Worm (Caenorhabditis elegans) whole organism, L1 larva: ENCODE results near the gene stdh-2.

Source experiments
- C16A3.4 ChIP-seq: fragments of 150-350 bp; optimal IDR thresholded peaks from 2 replicates; lab custom pipeline; 2014; ENCODE audit warnings: missing biosample characterization, missing genetic modification characterization
- F16B12.6 ChIP-seq: fragments of 150-350 bp; optimal IDR thresholded peaks from 2 replicates; lab custom pipeline; 2014; ENCODE audit warnings: missing biosample characterization, missing genetic modification characterization
- Y116A8C.19 ChIP-seq: sonication (generic microtip); optimal IDR thresholded peaks from 2 replicates; lab custom pipeline; 2016; ENCODE audit warnings: missing compliant biosample characterization, missing genetic modification characterization, borderline replicate concordance
- aha-1 ChIP-seq: fragments of 150-350 bp; optimal IDR thresholded peaks from 2 replicates; lab custom pipeline; 2014; ENCODE audit warnings: missing biosample characterization, missing genetic modification characterization
- alr-1 ChIP-seq: fragments of 200-800 bp; sonication (Bioruptor generic); optimal IDR thresholded peaks from 2 replicates; lab custom pipeline; 2018; ENCODE audit warnings: borderline replicate concordance, mild to moderate bottlenecking, missing genetic modification characterization, missing compliant biosample characterization
- aly-2 ChIP-seq: fragments of 150-350 bp; optimal IDR thresholded peaks from 2 replicates; lab custom pipeline; 2014; ENCODE audit warnings: missing biosample characterization, missing genetic modification characterization
- ceh-8 ChIP-seq: fragments of 200-800 bp; sonication (Bioruptor generic); optimal IDR thresholded peaks from 2 replicates; lab custom pipeline; 2018; ENCODE audit warnings: mild to moderate bottlenecking, missing genetic modification characterization, moderate library complexity, missing compliant biosample characterization
- ceh-82 ChIP-seq, 3 experiments: fragments of 150-350 bp in 1 of 3; sonication (generic microtip) in 2 of 3; optimal IDR thresholded peaks; 2 replicates each; lab custom pipeline; 2014 to 2017; ENCODE audit warnings: missing biosample characterization in 3 of 3, missing genetic modification characterization in 3 of 3
- ceh-88 ChIP-seq: fragments of 200-800 bp; sonication (Bioruptor generic); IDR thresholded peaks from 2 replicates; pipeline ENCODE4 v1.3.6; 2022; ENCODE audit warnings: missing genetic modification characterization, missing compliant biosample characterization
- ces-1 ChIP-seq: fragments of 150-350 bp; optimal IDR thresholded peaks from 2 replicates; lab custom pipeline; 2014; ENCODE audit warnings: missing biosample characterization, missing genetic modification reagents, missing genetic modification characterization
- efl-1 ChIP-seq, 4 experiments: fragments of 150-350 bp; optimal IDR thresholded peaks in 3 of 4; peaks in 1 of 4; 1 replicate in 1 of 4; 2 replicates in 3 of 4; lab custom pipeline; 2014; ENCODE audit warnings: missing biosample characterization in 2 of 4, missing genetic modification characterization in 2 of 4, missing genetic modification reagents in 2 of 4
- elt-2 ChIP-seq: sonication (generic microtip); optimal IDR thresholded peaks from 2 replicates; lab custom pipeline; 2016; ENCODE audit warnings: missing genetic modification characterization, mild to moderate bottlenecking, inconsistent platforms, missing compliant biosample characterization, missing genetic modification reagents
- fkh-10 ChIP-seq: sonication (generic microtip); optimal IDR thresholded peaks from 2 replicates; lab custom pipeline; 2017; ENCODE audit warnings: missing biosample characterization, missing genetic modification reagents, missing genetic modification characterization
- fkh-8 ChIP-seq: sonication (generic microtip); optimal IDR thresholded peaks from 2 replicates; lab custom pipeline; 2016; ENCODE audit warnings: mild to moderate bottlenecking, missing genetic modification characterization, missing compliant biosample characterization
- fos-1 ChIP-seq: fragments of 150-350 bp; optimal IDR thresholded peaks from 2 replicates; lab custom pipeline; 2014; ENCODE audit warnings: missing biosample characterization, missing genetic modification characterization
- grh-1 ChIP-seq: fragments of 200-800 bp; sonication (Bioruptor generic); IDR thresholded peaks from 2 replicates; pipeline ENCODE4 v1.3.6; 2022; ENCODE audit warnings: missing genetic modification reagents, missing genetic modification characterization, missing compliant biosample characterization
- hpl-2 ChIP-seq: fragments of 150-350 bp; optimal IDR thresholded peaks from 2 replicates; lab custom pipeline; 2014; ENCODE audit warnings: missing biosample characterization, missing genetic modification reagents, missing genetic modification characterization
- mab-9 ChIP-seq: fragments of 200-800 bp; sonication (Bioruptor generic); IDR thresholded peaks from 2 replicates; pipeline ENCODE4 v1.3.6; 2022; ENCODE audit warnings: missing genetic modification reagents, missing genetic modification characterization, missing compliant biosample characterization
- mdl-1 ChIP-seq, 2 experiments: fragments of 150-350 bp; optimal IDR thresholded peaks; 2 replicates each; lab custom pipeline; 2014 to 2017; ENCODE audit warnings: missing biosample characterization in 2 of 2, missing genetic modification characterization in 2 of 2, inconsistent platforms in 1 of 2
- mep-1 ChIP-seq: fragments of 150-350 bp; optimal IDR thresholded peaks from 2 replicates; lab custom pipeline; 2014; ENCODE audit warnings: missing biosample characterization, missing genetic modification characterization
- nhr-11 ChIP-seq: fragments of 150-350 bp; optimal IDR thresholded peaks from 2 replicates; lab custom pipeline; 2014; ENCODE audit warnings: missing biosample characterization, missing genetic modification characterization
- nhr-28 ChIP-seq: fragments of 150-350 bp; optimal IDR thresholded peaks from 2 replicates; lab custom pipeline; 2014; ENCODE audit warnings: missing biosample characterization, missing genetic modification characterization
- nhr-47 ChIP-seq: sonication (generic microtip); optimal IDR thresholded peaks from 2 replicates; lab custom pipeline; 2016; ENCODE audit warnings: mild to moderate bottlenecking, missing genetic modification characterization, moderate library complexity, missing compliant biosample characterization
- nhr-77 ChIP-seq: fragments of 150-350 bp; optimal IDR thresholded peaks from 2 replicates; lab custom pipeline; 2014; ENCODE audit warnings: missing biosample characterization, missing genetic modification characterization
- nhr-84 ChIP-seq: sonication (generic microtip); optimal IDR thresholded peaks from 2 replicates; lab custom pipeline; 2017; ENCODE audit warnings: missing biosample characterization, missing genetic modification characterization
- pag-3 ChIP-seq: sonication (generic microtip); optimal IDR thresholded peaks from 2 replicates; lab custom pipeline; 2017; ENCODE audit warnings: missing genetic modification characterization, mild to moderate bottlenecking, missing compliant biosample characterization, antibody characterized with exemption, borderline replicate concordance; ENCODE audit not compliant: insufficient read depth
- skn-1 ChIP-seq: fragments of 150-350 bp; optimal IDR thresholded peaks from 2 replicates; lab custom pipeline; 2014; ENCODE audit warnings: missing biosample characterization, missing genetic modification characterization
- snpc-4 ChIP-seq: fragments of 150-350 bp; optimal IDR thresholded peaks from 2 replicates; lab custom pipeline; 2014; ENCODE audit warnings: missing biosample characterization, missing genetic modification characterization
- snu-23 ChIP-seq: sonication (generic microtip); optimal IDR thresholded peaks from 2 replicates; lab custom pipeline; 2016; ENCODE audit warnings: missing genetic modification characterization, missing compliant biosample characterization
- sox-4 ChIP-seq: sonication (generic microtip); optimal IDR thresholded peaks from 2 replicates; lab custom pipeline; 2016; ENCODE audit warnings: missing genetic modification characterization, missing compliant biosample characterization
- sup-37 ChIP-seq: fragments of 200-800 bp; sonication (Bioruptor generic); optimal IDR thresholded peaks from 2 replicates; lab custom pipeline; 2018; ENCODE audit warnings: mild to moderate bottlenecking, missing genetic modification characterization, missing compliant biosample characterization
- swsn-7 ChIP-seq: sonication (generic microtip); optimal IDR thresholded peaks from 2 replicates; lab custom pipeline; 2016; ENCODE audit warnings: missing genetic modification characterization, missing compliant biosample characterization
- tbx-2 ChIP-seq: sonication (generic microtip); optimal IDR thresholded peaks from 2 replicates; lab custom pipeline; 2016; ENCODE audit warnings: missing genetic modification characterization, missing compliant biosample characterization
- tlp-1 ChIP-seq: fragments of 150-350 bp; optimal IDR thresholded peaks from 2 replicates; lab custom pipeline; 2014; ENCODE audit warnings: missing biosample characterization, missing genetic modification characterization
- unc-30 ChIP-seq: sonication (generic microtip); optimal IDR thresholded peaks from 2 replicates; lab custom pipeline; 2017; ENCODE audit warnings: missing biosample characterization, missing genetic modification characterization
- unc-86 ChIP-seq: sonication (generic microtip); optimal IDR thresholded peaks from 2 replicates; lab custom pipeline; 2016; ENCODE audit warnings: missing genetic modification characterization, missing compliant biosample characterization
- vab-15 ChIP-seq: sonication (generic microtip); optimal IDR thresholded peaks from 2 replicates; lab custom pipeline; 2017; ENCODE audit warnings: missing genotype, mild to moderate bottlenecking, missing genetic modification characterization, missing compliant biosample characterization
- zag-1 ChIP-seq: fragments of 150-350 bp; optimal IDR thresholded peaks from 2 replicates; lab custom pipeline; 2014; ENCODE audit warnings: missing biosample characterization, missing genetic modification characterization

The stdh-2 gene

ce11 chrV:16232180-16232579 is 8.1 kb downstream of the stdh-2 start, which contains the start of gene gst-22:
Gene gst-22 (minus strand): TSS chrV:16232282.
- no peak for TF ChIP-seq aly-2 (tag; lab: Kevin White, UChicago)
- TF ChIP-seq skn-1 (tag; lab: Kevin White, UChicago): no peak
- TF ChIP-seq nhr-47: no peak
- no peak for TF ChIP-seq fkh-10
- no peak for TF ChIP-seq efl-1 (optimal IDR thresholded peaks at IDR 0.05; lab: Kevin White, UChicago)
- peak in 1 of 2 experiments; percentile 63 for TF ChIP-seq efl-1 (GFP tag; optimal IDR thresholded peaks at IDR 0.05 in 1 of 2; lab: Kevin White, UChicago)
- peak; percentile 89 for TF ChIP-seq elt-2 (tag; lab: Kevin White, UChicago)
- peak; percentile 64 for TF ChIP-seq tlp-1 (tag; lab: Kevin White, UChicago)

- TF ChIP-seq unc-86 (no peak), nhr-47 (no peak), grh-1 (GFP tag; lab: Robert Waterston, UW) (no peak), ceh-88 (GFP tag; lab: Robert Waterston, UW) (no peak), mdl-1 (tag; optimal IDR thresholded peaks at IDR 0.05; lab: Kevin White, UChicago) (no peak), unc-30 (tag; lab: Kevin White, UChicago) (no peak), aha-1 (tag; lab: Kevin White, UChicago) (no peak), nhr-11 (no peak), fkh-8 (tag; lab: Kevin White, UChicago) (no peak), hpl-2 (GFP tag; lab: Kevin White, UChicago) (no peak)
Observed at ce11 chrV:16233624-16234023, 9.5 kb downstream of the stdh-2 start, which contains the start of gene clec-233. Gene clec-233 (plus strand): TSS chrV:16233924.

ce11 chrV:16235135-16235534 is 11.0 kb downstream of the stdh-2 start, which contains the start of gene F21H7.3:
Gene F21H7.3 (minus strand): TSS chrV:16235235.
- TF ChIP-seq ceh-82 (tag; optimal IDR thresholded peaks at IDR 0.05; lab: Kevin White, UChicago): no peak
- no peak for TF ChIP-seq zag-1 (tag; lab: Kevin White, UChicago)
- no peak for TF ChIP-seq nhr-84 (tag; lab: Kevin White, UChicago)
- no peak for TF ChIP-seq alr-1 (tag; lab: Kevin White, UChicago)
- no peak for TF ChIP-seq hpl-2 (GFP tag; lab: Kevin White, UChicago)
- TF ChIP-seq Y116A8C.19 (tag; lab: Kevin White, UChicago): no peak
- TF ChIP-seq sup-37 (GFP tag; lab: Kevin White, UChicago): no peak
- TF ChIP-seq fos-1: no peak

- TF ChIP-seq ceh-88 (GFP tag; lab: Robert Waterston, UW) (no peak), mep-1 (no peak), ceh-8 (no peak), ces-1 (no peak), snpc-4 (tag; lab: Kevin White, UChicago) (no peak), sox-4 (tag; lab: Kevin White, UChicago) (no peak), pag-3 (tag; lab: Kevin White, UChicago) (no peak), tbx-2 (tag; lab: Kevin White, UChicago) (no peak), snu-23 (GFP tag; lab: Kevin White, UChicago) (no peak), tlp-1 (tag; lab: Kevin White, UChicago) (no peak), nhr-28 (tag; lab: Kevin White, UChicago) (no peak), grh-1 (GFP tag; lab: Robert Waterston, UW) (no peak), nhr-77 (tag; lab: Kevin White, UChicago) (no peak), swsn-7 (tag; lab: Kevin White, UChicago) (no peak), vab-15 (tag; lab: Kevin White, UChicago) (no peak), C16A3.4 (tag; lab: Kevin White, UChicago) (no peak), fkh-8 (tag; lab: Kevin White, UChicago) (no peak), mab-9 (no peak), sup-37 (GFP tag; lab: Kevin White, UChicago) (no peak), F16B12.6 (tag; lab: Kevin White, UChicago) (no peak)
Observed at ce11 chrV:16235647-16236046, 11.5 kb downstream of the stdh-2 start, which contains the start of gene srh-98. Gene srh-98 (minus strand): TSS chrV:16235747.
